Worm (Caenorhabditis elegans) whole organism, L4 larva: ENCODE results near the gene F14B8.5.

Experiments
- aha-1 ChIP-seq: fragments of 150-350 bp; peaks from one replicate; lab custom pipeline; 2014; ENCODE audit warnings: missing biosample characterization, missing genetic modification characterization
- ceh-82 ChIP-seq: sonication (generic microtip); optimal IDR thresholded peaks from 2 replicates; lab custom pipeline; 2017; ENCODE audit warnings: missing biosample characterization, missing genetic modification characterization
- hlh-30 ChIP-seq: sonication (generic microtip); optimal IDR thresholded peaks from 2 replicates; lab custom pipeline; 2017; ENCODE audit warnings: antibody characterized with exemption, mild to moderate bottlenecking, missing genetic modification characterization, missing compliant biosample characterization; ENCODE audit not compliant: insufficient read depth
- lin-39 ChIP-seq: fragments of 150-350 bp; optimal IDR thresholded peaks from 2 replicates; lab custom pipeline; 2014; ENCODE audit warnings: missing biosample characterization, missing genetic modification reagents, missing genetic modification characterization
- nhr-11 ChIP-seq: fragments of 150-350 bp; optimal IDR thresholded peaks from 2 replicates; lab custom pipeline; 2014; ENCODE audit warnings: missing biosample characterization, missing genetic modification characterization
- nhr-42 ChIP-seq: fragments of 200-800 bp; sonication (Bioruptor generic); IDR thresholded peaks from 2 replicates; pipeline ENCODE4 v1.3.6; 2022; ENCODE audit warnings: missing genetic modification characterization, missing compliant biosample characterization
- nhr-76 ChIP-seq: fragments of 150-350 bp; optimal IDR thresholded peaks from 2 replicates; lab custom pipeline; 2014; ENCODE audit warnings: missing biosample characterization, missing genetic modification characterization
- zag-1 ChIP-seq: fragments of 150-350 bp; optimal IDR thresholded peaks from 2 replicates; lab custom pipeline; 2014; ENCODE audit warnings: missing biosample characterization, missing genetic modification characterization

DNA sequence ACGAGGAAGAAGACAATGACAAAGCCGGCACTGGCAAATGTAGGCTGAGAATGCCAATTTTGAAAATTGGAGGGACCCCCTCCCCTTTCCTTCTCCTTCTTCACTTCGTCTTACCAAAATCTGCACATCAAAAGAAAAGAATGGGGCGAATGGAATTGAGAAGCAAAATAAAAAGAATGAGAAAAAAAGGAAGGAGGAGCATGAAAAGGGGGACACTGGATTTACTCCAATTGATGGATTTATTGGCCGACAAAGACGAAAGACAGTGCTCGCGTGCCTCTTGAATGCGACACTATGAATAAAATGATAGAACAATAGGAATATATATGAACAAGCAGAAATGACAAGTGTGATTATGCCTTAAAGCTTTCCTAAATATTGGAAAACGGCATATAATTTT, 30.4 kb upstream of the F14B8.5 start:
- no peak for TF ChIP-seq nhr-76 (tag; lab: Kevin White, UChicago)
- no peak for TF ChIP-seq nhr-11
- TF ChIP-seq zag-1 = no peak
- no peak for TF ChIP-seq nhr-42 (GFP tag; lab: Robert Waterston, UW)
- TF ChIP-seq aha-1 (tag; lab: Kevin White, UChicago) = peak; percentile 61
- no peak for TF ChIP-seq hlh-30 (tag; lab: Kevin White, UChicago)
- TF ChIP-seq lin-39 (tag; lab: Kevin White, UChicago) = no peak
- TF ChIP-seq ceh-82 (tag; lab: Kevin White, UChicago) = no peak
